Fruit fly (Drosophila melanogaster): ENCODE measurements around the gene CG31752.

The CG31752 gene

DNA sequence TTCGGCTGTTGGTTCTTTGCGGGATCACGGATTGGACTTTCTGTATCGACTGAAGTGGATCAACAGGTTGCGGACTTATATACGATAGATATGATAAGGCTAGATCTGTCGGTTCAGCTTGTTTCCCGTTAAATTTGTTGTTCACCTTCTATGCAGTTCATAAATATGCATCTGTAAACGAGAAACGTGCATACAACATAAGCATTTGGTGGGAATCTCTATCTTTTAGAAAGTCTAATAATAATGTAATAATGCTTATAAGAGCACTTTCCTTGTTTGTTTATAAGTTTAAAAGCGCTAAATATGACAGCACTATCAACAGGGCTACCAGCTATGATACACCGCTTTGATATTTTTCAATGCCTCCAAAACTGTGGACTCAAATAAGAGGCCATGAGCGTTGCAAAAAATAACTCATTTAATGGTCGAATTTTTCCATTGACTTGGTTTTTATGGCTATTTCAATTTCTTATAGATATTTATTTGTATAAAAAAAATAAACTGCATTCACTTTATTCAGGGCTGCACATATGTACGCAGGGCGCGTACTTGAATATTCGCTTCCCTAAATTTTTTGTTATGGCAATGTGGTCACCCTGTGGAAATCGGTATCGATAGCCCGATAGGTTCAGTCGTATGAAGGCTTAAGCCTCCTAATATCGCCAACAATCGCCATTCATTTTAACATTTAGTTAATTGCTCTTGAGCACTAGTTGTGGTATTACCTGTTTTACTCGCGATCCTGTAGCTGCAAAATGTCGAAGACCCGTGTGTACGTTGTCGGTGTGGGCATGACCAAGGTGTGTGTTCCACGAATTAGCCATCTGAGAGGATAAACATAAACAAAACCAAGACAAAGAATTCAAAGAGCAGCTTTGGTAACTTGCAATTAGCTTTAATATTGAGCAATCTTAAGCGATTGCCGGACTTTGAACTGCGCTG, 10.3 kb downstream of the CG31752 start, which contains the start of the genes CG17597 and ScpX (continued):
- no peak for TF ChIP-seq Gug (GFP tag; IDR thresholded peaks at IDR 0.05)
- peak; percentile 45 for TF ChIP-seq Sox15 (GFP tag; optimal IDR thresholded peaks at IDR 0.05)
- TF ChIP-seq CG10669 (GFP tag; optimal IDR thresholded peaks at IDR 0.05): peak; percentile 40
- TF ChIP-seq dsx (GFP tag; optimal IDR thresholded peaks at IDR 0.05; ENCODE audit: poor library complexity, severe bottlenecking): peak; percentile 16
- TF ChIP-seq acj6 (GFP tag; optimal IDR thresholded peaks at IDR 0.05): no peak
- peak; percentile 94 for TF ChIP-seq fkh (GFP tag; optimal IDR thresholded peaks at IDR 0.05)
- peak; percentile 73 for TF ChIP-seq Hr39 (GFP tag; optimal IDR thresholded peaks at IDR 0.05)
- peak; percentile 52 for TF ChIP-seq topi (GFP tag; optimal IDR thresholded peaks at IDR 0.05)
- peak; percentile 23 for TF ChIP-seq CG1621 (tag; optimal IDR thresholded peaks at IDR 0.05)
- TF ChIP-seq CG8319 (GFP tag; optimal IDR thresholded peaks at IDR 0.05): peak; percentile 38
- no peak; the same call in 2 of the 3 replicates for TF ChIP-seq CG6163 (GFP tag; IDR thresholded peaks at IDR 0.05)
- TF ChIP-seq CG4318 (GFP tag; optimal IDR thresholded peaks at IDR 0.05): no peak
- TF ChIP-seq pdm3 (GFP tag; optimal IDR thresholded peaks at IDR 0.05): peak; percentile 74
- TF ChIP-seq Hr4 (GFP tag; optimal IDR thresholded peaks at IDR 0.05): peak; percentile 76
- peak; percentile 44; the same call in 2 of the 3 replicates for TF ChIP-seq CG8119 (GFP tag; IDR thresholded peaks at IDR 0.05)
- peak; percentile 67 for TF ChIP-seq Met (GFP tag; optimal IDR thresholded peaks at IDR 0.05)
- TF ChIP-seq cyc (GFP tag; optimal IDR thresholded peaks at IDR 0.05): peak; percentile 63
- TF ChIP-seq CG10631 (GFP tag; optimal IDR thresholded peaks at IDR 0.05): peak; percentile 78
- TF ChIP-seq Ets21C (GFP tag; optimal IDR thresholded peaks at IDR 0.05): no peak
- TF ChIP-seq CG6276 (GFP tag; optimal IDR thresholded peaks at IDR 0.05): peak; percentile 17
- TF ChIP-seq CG9139 (GFP tag; optimal IDR thresholded peaks at IDR 0.05): peak; percentile 25
- TF ChIP-seq CG6792 (GFP tag; optimal IDR thresholded peaks at IDR 0.05): peak; percentile 21
- TF ChIP-seq Lpt (GFP tag; optimal IDR thresholded peaks at IDR 0.05): no peak

DNA sequence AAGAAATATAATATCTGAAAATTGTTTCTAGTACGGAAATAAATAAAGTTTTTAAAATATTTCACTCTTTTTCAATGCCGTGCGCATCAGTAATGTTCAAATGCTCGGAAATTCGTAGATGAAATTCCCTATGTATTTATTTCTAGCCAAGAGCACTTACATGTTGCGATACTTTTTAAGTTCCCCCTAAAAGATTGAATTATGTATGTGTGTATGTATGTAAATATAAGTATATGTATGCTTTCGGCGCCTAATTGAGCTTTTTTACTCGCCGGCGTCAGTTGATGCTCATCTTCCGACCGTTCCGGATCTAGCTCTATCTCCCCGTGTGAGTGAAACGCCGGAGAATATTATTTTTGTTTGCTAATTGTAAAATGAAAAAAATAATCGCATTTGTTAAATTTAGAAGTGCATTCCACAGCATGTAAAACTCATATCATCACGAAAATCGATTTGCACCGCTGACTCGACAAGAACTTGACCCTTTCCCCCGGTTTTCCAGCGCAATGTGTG, 14.6 kb downstream of the CG31752 start, which contains the start of gene Ugt36E1:
TSS of gene Ugt36E1 (plus strand) at position 275 of the 513 bp plus-strand sequence.
- TF ChIP-seq CG6808 (GFP tag; optimal IDR thresholded peaks at IDR 0.05): no peak
- no peak for TF ChIP-seq CG4318 (GFP tag; optimal IDR thresholded peaks at IDR 0.05)
- TF ChIP-seq dsx (GFP tag; optimal IDR thresholded peaks at IDR 0.05; ENCODE audit: poor library complexity, severe bottlenecking): no peak
- TF ChIP-seq svp (GFP tag): peak; percentile 53
- no peak for TF ChIP-seq Eip93F (GFP tag; optimal IDR thresholded peaks at IDR 0.05)

DNA sequence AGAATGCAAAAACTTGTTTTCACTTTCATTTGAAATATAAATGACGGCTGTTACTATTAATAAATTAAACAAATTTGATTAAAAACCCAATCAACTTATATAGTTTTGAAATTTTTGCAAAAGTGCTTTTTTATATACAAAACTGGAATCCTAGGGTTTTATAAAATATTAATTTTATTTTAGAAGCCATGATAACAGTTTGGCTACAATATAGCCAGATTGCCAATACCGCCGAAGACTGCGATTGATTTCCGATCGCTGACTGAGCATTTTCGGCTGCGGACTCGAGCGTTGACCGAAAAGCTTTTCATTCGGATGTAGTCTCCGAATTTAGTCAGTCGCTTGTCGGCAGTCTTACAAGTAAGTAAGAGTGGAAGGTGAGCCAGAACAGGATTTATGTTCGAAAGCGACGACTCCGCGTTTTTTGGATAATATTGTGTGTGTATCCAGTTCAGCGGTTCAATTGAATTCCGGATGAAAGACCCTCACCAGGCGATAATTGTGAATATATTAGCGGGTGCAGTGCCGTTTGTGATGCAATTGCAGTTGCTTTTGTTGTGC, 17.8 kb downstream of the CG31752 start, which contains the start of gene Ugt36D1:
TSS of gene Ugt36D1 (plus strand) at position 306 of the 561 bp plus-strand sequence.
- TF ChIP-seq CG8632 (GFP tag; optimal IDR thresholded peaks at IDR 0.05) (no peak), fd85E (GFP tag; optimal IDR thresholded peaks at IDR 0.05) (no peak), vri (GFP tag; optimal IDR thresholded peaks at IDR 0.05) (peak; percentile 82), Ets96B (tag; optimal IDR thresholded peaks at IDR 0.05) (no peak), OdsH (GFP tag; optimal IDR thresholded peaks at IDR 0.05) (no peak), Hr38 (GFP tag; optimal IDR thresholded peaks at IDR 0.05) (no peak), Ets21C (GFP tag; optimal IDR thresholded peaks at IDR 0.05) (no peak), lz (GFP tag; optimal IDR thresholded peaks at IDR 0.05) (peak; percentile 7), CG4318 (GFP tag; optimal IDR thresholded peaks at IDR 0.05) (no peak), dsx (GFP tag; optimal IDR thresholded peaks at IDR 0.05; ENCODE audit: poor library complexity, severe bottlenecking) (peak; percentile 11), CG6163 (GFP tag; IDR thresholded peaks at IDR 0.05) (peak; percentile 50; the same call in 2 of the 3 replicates), pdm3 (GFP tag; optimal IDR thresholded peaks at IDR 0.05) (no peak), CG3919 (GFP tag; optimal IDR thresholded peaks at IDR 0.05) (peak; percentile 19), CG3032 (tag; optimal IDR thresholded peaks at IDR 0.05) (no peak), svp (GFP tag) (peak; percentile 82), spab (GFP tag; optimal IDR thresholded peaks at IDR 0.05) (no peak), CG31627 (GFP tag; optimal IDR thresholded peaks at IDR 0.05) (no peak), ss (GFP tag; optimal IDR thresholded peaks at IDR 0.05) (no peak), CG6808 (GFP tag; optimal IDR thresholded peaks at IDR 0.05) (no peak), fd59A (GFP tag; optimal IDR thresholded peaks at IDR 0.05) (no peak), topi (GFP tag; optimal IDR thresholded peaks at IDR 0.05) (peak; percentile 30), Sox15 (GFP tag; optimal IDR thresholded peaks at IDR 0.05) (no peak), CG11902 (GFP tag; optimal IDR thresholded peaks at IDR 0.05) (no peak), CG6792 (GFP tag; optimal IDR thresholded peaks at IDR 0.05) (no peak), net (GFP tag; optimal IDR thresholded peaks at IDR 0.05) (no peak), dac (GFP tag; optimal IDR thresholded peaks at IDR 0.05) (no peak), fkh (GFP tag; optimal IDR thresholded peaks at IDR 0.05) (no peak), CG15336 (GFP tag; IDR thresholded peaks at IDR 0.05) (peak; percentile 37; the same call in 1 of the 2 replicates)

Data from whole organism, prepupa.